Worm (Caenorhabditis elegans) whole organism, L4 larva: ENCODE results near the gene F10E7.11.

ENCODE experiments used
- D1046.2 ChIP-seq: fragments of 200-800 bp; sonication (Bioruptor generic); IDR thresholded peaks from 2 replicates; pipeline ENCODE4 v1.3.6; 2022; ENCODE audit warnings: missing genetic modification characterization, missing compliant biosample characterization
- F49E8.2 ChIP-seq: sonication (generic microtip); optimal IDR thresholded peaks from 2 replicates; lab custom pipeline; 2016; ENCODE audit warnings: missing compliant biosample characterization, mild to moderate bottlenecking, missing genetic modification characterization, borderline replicate concordance
- R02D3.7 ChIP-seq: fragments of 150-350 bp; sonication (generic microtip); optimal IDR thresholded peaks from 3 replicates; lab custom pipeline; 2014; ENCODE audit warnings: missing biosample characterization, missing genetic modification characterization
- T20F7.1 ChIP-seq: fragments of 200-800 bp; sonication (Bioruptor generic); optimal IDR thresholded peaks from 2 replicates; lab custom pipeline; 2018; ENCODE audit warnings: mild to moderate bottlenecking, missing genetic modification characterization, missing compliant biosample characterization
- Y48G9A.11 ChIP-seq: fragments of 200-800 bp; sonication (Bioruptor generic); IDR thresholded peaks from 2 replicates; pipeline ENCODE4 v1.3.6; 2022; ENCODE audit warnings: missing genetic modification reagents, missing genetic modification characterization, missing compliant biosample characterization
- ZK337.2 ChIP-seq: fragments of 200-800 bp; sonication (Bioruptor generic); IDR thresholded peaks from 2 replicates; pipeline ENCODE4 v1.3.6; 2022; ENCODE audit warnings: missing genetic modification reagents, missing genetic modification characterization, missing compliant biosample characterization
- ZK546.5 ChIP-seq, 2 experiments: sonication (generic microtip); optimal IDR thresholded peaks; 2 replicates each; lab custom pipeline; 2017; ENCODE audit warnings: missing biosample characterization in 2 of 2, missing genetic modification characterization in 2 of 2
- ceh-32 ChIP-seq: sonication (generic microtip); optimal IDR thresholded peaks from 2 replicates; lab custom pipeline; 2016; ENCODE audit warnings: mild to moderate bottlenecking, missing genetic modification characterization, missing compliant biosample characterization; ENCODE audit not compliant: poor library complexity
- ceh-82 ChIP-seq: sonication (generic microtip); optimal IDR thresholded peaks from 2 replicates; lab custom pipeline; 2017; ENCODE audit warnings: missing biosample characterization, missing genetic modification characterization
- ctbp-1 ChIP-seq: fragments of 200-800 bp; sonication (Bioruptor generic); IDR thresholded peaks from 2 replicates; pipeline ENCODE4 v1.3.6; 2022; ENCODE audit warnings: missing genetic modification reagents, missing genetic modification characterization, missing compliant biosample characterization
- daf-12 ChIP-seq: fragments of 150-350 bp; optimal IDR thresholded peaks from 2 replicates; lab custom pipeline; 2014; ENCODE audit warnings: missing biosample characterization, missing genetic modification reagents, missing genetic modification characterization
- daf-16 ChIP-seq, 3 experiments: sonication (generic microtip); optimal IDR thresholded peaks; 2 replicates each; lab custom pipeline; 2016 to 2017; ENCODE audit warnings: missing genetic modification characterization in 3 of 3, missing genetic modification reagents in 3 of 3, mild to moderate bottlenecking in 2 of 3, missing compliant biosample characterization in 2 of 3, missing biosample characterization in 1 of 3, moderate library complexity in 1 of 3
- daf-19 ChIP-seq: fragments of 200-800 bp; sonication (Bioruptor generic); conservative IDR thresholded peaks from 2 replicates; pipeline ENCODE4 v1.3.6; 2022; ENCODE audit warnings: missing genetic modification characterization, missing compliant biosample characterization
- daf-8 ChIP-seq: fragments of 200-800 bp; sonication (Bioruptor generic); IDR thresholded peaks from 2 replicates; pipeline ENCODE4 v1.3.6; 2022; ENCODE audit warnings: missing genetic modification characterization, missing compliant biosample characterization
- dpl-1 ChIP-seq: fragments of 150-350 bp; optimal IDR thresholded peaks from 2 replicates; lab custom pipeline; 2014; ENCODE audit warnings: missing biosample characterization, missing genetic modification reagents, missing genetic modification characterization
- duxl-1 ChIP-seq: sonication (generic microtip); optimal IDR thresholded peaks from 2 replicates; lab custom pipeline; 2016; ENCODE audit warnings: mild to moderate bottlenecking, missing genetic modification characterization, moderate library complexity, missing compliant biosample characterization; ENCODE audit not compliant: poor library complexity
- egl-27 ChIP-seq: sonication (generic microtip); optimal IDR thresholded peaks from 3 replicates; lab custom pipeline; 2017; ENCODE audit warnings: missing biosample characterization, missing genetic modification reagents, missing genetic modification characterization
- gei-8 ChIP-seq: fragments of 200-800 bp; sonication (Bioruptor generic); optimal IDR thresholded peaks from 2 replicates; lab custom pipeline; 2018; ENCODE audit warnings: mild to moderate bottlenecking, missing genetic modification characterization, missing compliant biosample characterization
- hif-1 ChIP-seq, 2 experiments: sonication (generic microtip); optimal IDR thresholded peaks; 2 replicates each; lab custom pipeline; 2016 to 2017; ENCODE audit warnings: missing compliant biosample characterization in 2 of 2, missing genetic modification characterization in 2 of 2, missing genetic modification reagents in 2 of 2, missing genotype in 2 of 2, mild to moderate bottlenecking in 1 of 2
- hlh-11 ChIP-seq: fragments of 200-800 bp; sonication (Bioruptor generic); optimal IDR thresholded peaks from 2 replicates; lab custom pipeline; 2018; ENCODE audit warnings: mild to moderate bottlenecking, missing genetic modification characterization, missing compliant biosample characterization
- hmg-1.1 ChIP-seq: fragments of 200-800 bp; sonication (Bioruptor generic); IDR thresholded peaks from 2 replicates; pipeline ENCODE4 v1.3.6; 2022; ENCODE audit warnings: missing genetic modification reagents, missing genetic modification characterization, missing compliant biosample characterization
- jun-1 ChIP-seq: fragments of 150-350 bp; optimal IDR thresholded peaks from 2 replicates; lab custom pipeline; 2014; ENCODE audit warnings: missing biosample characterization, missing genetic modification reagents, missing genetic modification characterization
- lim-7 ChIP-seq: fragments of 200-800 bp; sonication (Bioruptor generic); IDR thresholded peaks from 2 replicates; pipeline ENCODE4 v1.3.6; 2022; ENCODE audit warnings: missing genetic modification characterization, missing compliant biosample characterization
- lin-1 ChIP-seq: fragments of 200-800 bp; sonication (Bioruptor generic); IDR thresholded peaks from 2 replicates; pipeline ENCODE4 v1.3.6; 2022; ENCODE audit warnings: missing genetic modification reagents, missing genetic modification characterization, missing compliant biosample characterization
- lin-13 ChIP-seq: fragments of 150-350 bp; optimal IDR thresholded peaks from 2 replicates; lab custom pipeline; 2014; ENCODE audit warnings: missing biosample characterization, missing genetic modification reagents, missing genetic modification characterization
- lin-29 ChIP-seq: fragments of 200-800 bp; sonication (Bioruptor generic); IDR thresholded peaks from 2 replicates; pipeline ENCODE4 v1.3.6; 2022; ENCODE audit warnings: missing genetic modification reagents, missing genetic modification characterization, missing compliant biosample characterization
- madf-5 ChIP-seq, 2 experiments: fragments of 200-800 bp; sonication (Bioruptor generic); IDR thresholded peaks; 2 replicates each; pipeline ENCODE4 v1.3.6; 2022; ENCODE audit warnings: missing compliant biosample characterization in 2 of 2, missing genetic modification characterization in 2 of 2
- mdt-29 ChIP-seq: fragments of 200-800 bp; sonication (Bioruptor generic); IDR thresholded peaks from 2 replicates; pipeline ENCODE4 v1.3.6; 2022; ENCODE audit warnings: missing genetic modification reagents, missing genetic modification characterization, missing compliant biosample characterization
- mxl-2 ChIP-seq: fragments of 200-800 bp; sonication (Bioruptor generic); conservative IDR thresholded peaks from 2 replicates; pipeline ENCODE4 v1.3.6; 2022; ENCODE audit warnings: missing genetic modification reagents, missing genetic modification characterization, missing compliant biosample characterization
- nhr-102 ChIP-seq: sonication (generic microtip); optimal IDR thresholded peaks from 2 replicates; lab custom pipeline; 2016; ENCODE audit warnings: mild to moderate bottlenecking, missing genetic modification characterization, moderate library complexity, missing compliant biosample characterization
- nhr-111 ChIP-seq: fragments of 200-800 bp; sonication (Bioruptor generic); optimal IDR thresholded peaks from 2 replicates; lab custom pipeline; 2018; ENCODE audit warnings: mild to moderate bottlenecking, missing genetic modification characterization, missing compliant biosample characterization
- nhr-28 ChIP-seq: fragments of 150-350 bp; optimal IDR thresholded peaks from 2 replicates; lab custom pipeline; 2014; ENCODE audit warnings: missing biosample characterization, missing genetic modification characterization
- nhr-41 ChIP-seq: fragments of 200-800 bp; sonication (Bioruptor generic); IDR thresholded peaks from 2 replicates; pipeline ENCODE4 v1.3.6; 2022; ENCODE audit warnings: missing genetic modification reagents, missing genetic modification characterization, missing compliant biosample characterization
- nhr-42 ChIP-seq: fragments of 200-800 bp; sonication (Bioruptor generic); IDR thresholded peaks from 2 replicates; pipeline ENCODE4 v1.3.6; 2022; ENCODE audit warnings: missing genetic modification characterization, missing compliant biosample characterization
- nhr-77 ChIP-seq: fragments of 150-350 bp; optimal IDR thresholded peaks from 2 replicates; lab custom pipeline; 2014; ENCODE audit warnings: missing biosample characterization, missing genetic modification characterization
- pha-4 ChIP-seq, 2 experiments: fragments of 150-350 bp in 1 of 2; fragments of 200-800 bp in 1 of 2; sonication (Bioruptor generic) in 1 of 2; IDR thresholded peaks in 1 of 2; optimal IDR thresholded peaks in 1 of 2; 2 replicates each; pipeline versions ENCODE4 v1.3.6 to Lab custom; 2014 to 2022; ENCODE audit warnings: missing genetic modification characterization in 2 of 2, missing genetic modification reagents in 2 of 2, missing biosample characterization in 1 of 2, missing compliant biosample characterization in 1 of 2
- php-3 ChIP-seq: fragments of 200-800 bp; sonication (Bioruptor generic); IDR thresholded peaks from 2 replicates; pipeline ENCODE4 v1.3.6; 2022; ENCODE audit warnings: missing genetic modification reagents, missing genetic modification characterization, missing compliant biosample characterization
- pqm-1 ChIP-seq: sonication (generic microtip); optimal IDR thresholded peaks from 2 replicates; lab custom pipeline; 2017; ENCODE audit warnings: missing biosample characterization, missing genetic modification characterization
- saeg-2 ChIP-seq: fragments of 200-800 bp; sonication (Bioruptor generic); IDR thresholded peaks from 2 replicates; pipeline ENCODE4 v1.3.6; 2022; ENCODE audit warnings: missing genetic modification reagents, missing genetic modification characterization, missing compliant biosample characterization
- sdz-12 ChIP-seq: fragments of 200-800 bp; sonication (Bioruptor generic); optimal IDR thresholded peaks from 2 replicates; lab custom pipeline; 2018; ENCODE audit warnings: mild to moderate bottlenecking, missing genetic modification characterization, missing compliant biosample characterization
- set-16 ChIP-seq: fragments of 200-800 bp; sonication (Bioruptor generic); IDR thresholded peaks from 2 replicates; pipeline ENCODE4 v1.3.6; 2022; ENCODE audit warnings: missing genetic modification reagents, missing genetic modification characterization, missing compliant biosample characterization
- skn-1 ChIP-seq: fragments of 150-350 bp; optimal IDR thresholded peaks from 2 replicates; lab custom pipeline; 2014; ENCODE audit warnings: missing biosample characterization, missing genetic modification characterization
- snpc-1.2 ChIP-seq: fragments of 200-800 bp; sonication (Bioruptor generic); IDR thresholded peaks from 2 replicates; pipeline ENCODE4 v1.3.6; 2022; ENCODE audit warnings: missing genetic modification reagents, missing genetic modification characterization, missing compliant biosample characterization
- snpc-4 ChIP-seq: fragments of 150-350 bp; optimal IDR thresholded peaks from 2 replicates; lab custom pipeline; 2014; ENCODE audit warnings: missing biosample characterization, missing genetic modification characterization
- spr-1 ChIP-seq: sonication (generic microtip); optimal IDR thresholded peaks from 2 replicates; lab custom pipeline; 2016; ENCODE audit warnings: mild to moderate bottlenecking, missing genetic modification characterization, missing compliant biosample characterization
- spr-3 ChIP-seq: fragments of 200-800 bp; sonication (Bioruptor generic); optimal IDR thresholded peaks from 2 replicates; lab custom pipeline; 2018; ENCODE audit warnings: mild to moderate bottlenecking, missing genetic modification characterization, missing compliant biosample characterization
- tra-1 ChIP-seq: fragments of 200-800 bp; sonication (Bioruptor generic); IDR thresholded peaks from 2 replicates; pipeline ENCODE4 v1.3.6; 2022; ENCODE audit warnings: missing genetic modification reagents, missing genetic modification characterization, missing compliant biosample characterization
- ztf-11 ChIP-seq: fragments of 150-350 bp; optimal IDR thresholded peaks from 2 replicates; lab custom pipeline; 2014; ENCODE audit warnings: missing biosample characterization, missing genetic modification characterization

F10E7.11 gene

ce11 chrII:7072590-7073536 lies 49.8 kb downstream of the F10E7.11 start (continued):
- no peak for TF ChIP-seq pha-4 (GFP tag; IDR thresholded peaks at IDR 0.05; lab: Robert Waterston, UW)
- peak; percentile 35 for TF ChIP-seq pha-4 (tag; optimal IDR thresholded peaks at IDR 0.05; lab: Kevin White, UChicago)
- TF ChIP-seq R02D3.7 (tag; lab: Kevin White, UChicago), result no peak
- peak; percentile 65 for TF ChIP-seq nhr-28 (tag; lab: Kevin White, UChicago)
- no peak for TF ChIP-seq ZK337.2 (GFP tag; lab: Robert Waterston, UW)
- no peak for TF ChIP-seq ztf-11
- no peak for TF ChIP-seq nhr-111 (GFP tag; lab: Kevin White, UChicago)
- no peak for TF ChIP-seq sdz-12 (GFP tag; lab: Kevin White, UChicago)
- TF ChIP-seq hif-1 (tag; optimal IDR thresholded peaks at IDR 0.05; lab: Kevin White, UChicago), result peak in 1 of 2 experiments; percentile 72
- TF ChIP-seq lin-13 (GFP tag; lab: Kevin White, UChicago), result peak; percentile 21
- no peak for TF ChIP-seq pqm-1 (tag; lab: Kevin White, UChicago)
- no peak for TF ChIP-seq skn-1 (tag; lab: Kevin White, UChicago)
- no peak for TF ChIP-seq daf-8 (GFP tag; lab: Robert Waterston, UW)
- TF ChIP-seq ceh-32 (tag; lab: Kevin White, UChicago), result no peak
- TF ChIP-seq hmg-1.1, result 0 out of 2 replicates have a peak, but pooled peaks have one; percentile 23
- TF ChIP-seq T20F7.1 (GFP tag; lab: Kevin White, UChicago), result peak; percentile 72
- TF ChIP-seq snpc-1.2 (GFP tag; lab: Robert Waterston, UW), result no peak
- no peak for TF ChIP-seq mxl-2 (GFP tag; lab: Robert Waterston, UW)
- TF ChIP-seq nhr-41 (GFP tag; lab: Robert Waterston, UW), result no peak
- TF ChIP-seq php-3 (GFP tag; lab: Robert Waterston, UW), result peak; percentile 84
- no peak for TF ChIP-seq saeg-2 (GFP tag; lab: Robert Waterston, UW)
- TF ChIP-seq spr-1 (tag; lab: Kevin White, UChicago), result no peak
- TF ChIP-seq spr-3 (GFP tag; lab: Kevin White, UChicago), result no peak
- no peak for TF ChIP-seq lim-7 (GFP tag; lab: Robert Waterston, UW)
- TF ChIP-seq duxl-1 (tag; lab: Kevin White, UChicago), result no peak
- no peak for TF ChIP-seq madf-5 (GFP tag; IDR thresholded peaks at IDR 0.05; lab: Robert Waterston, UW)
- TF ChIP-seq ZK546.5 (tag; optimal IDR thresholded peaks at IDR 0.05; lab: Kevin White, UChicago), result no peak
- no peak for TF ChIP-seq ceh-82 (tag; lab: Kevin White, UChicago)
- no peak for TF ChIP-seq lin-29 (GFP tag; lab: Robert Waterston, UW)
- no peak for TF ChIP-seq egl-27 (tag; lab: Kevin White, UChicago)
- TF ChIP-seq daf-19 (GFP tag; lab: Robert Waterston, UW), result no peak
- TF ChIP-seq D1046.2 (GFP tag; lab: Robert Waterston, UW), result no peak
- no peak for TF ChIP-seq jun-1 (tag; lab: Kevin White, UChicago)
- no peak for TF ChIP-seq daf-12
- TF ChIP-seq gei-8 (GFP tag; lab: Kevin White, UChicago), result no peak
- no peak for TF ChIP-seq snpc-4 (tag; lab: Kevin White, UChicago)
- TF ChIP-seq nhr-42 (GFP tag; lab: Robert Waterston, UW), result no peak
- TF ChIP-seq ctbp-1, result no peak
- TF ChIP-seq tra-1, result peak; percentile 69; the same call in 1 of the 2 replicates
- no peak for TF ChIP-seq set-16 (GFP tag; lab: Robert Waterston, UW)
- peak; percentile 53; the same call in 1 of the 2 replicates for TF ChIP-seq mdt-29
- TF ChIP-seq nhr-77 (tag; lab: Kevin White, UChicago), result peak; percentile 38
- TF ChIP-seq daf-16 (GFP tag; optimal IDR thresholded peaks at IDR 0.05; lab: Kevin White, UChicago), result no peak
- TF ChIP-seq daf-16 (tag; optimal IDR thresholded peaks at IDR 0.05; lab: Kevin White, UChicago), result peak; percentile 59
- TF ChIP-seq lin-1 (GFP tag; lab: Robert Waterston, UW), result peak; percentile 68; the same call in 1 of the 2 replicates
- TF ChIP-seq nhr-102 (tag; lab: Kevin White, UChicago), result no peak
- no peak for TF ChIP-seq Y48G9A.11 (GFP tag; lab: Robert Waterston, UW)
- TF ChIP-seq F49E8.2 (tag; lab: Kevin White, UChicago), result no peak
- peak; percentile 78 for TF ChIP-seq hlh-11
- TF ChIP-seq dpl-1 (GFP tag; lab: Kevin White, UChicago), result peak; percentile 59
